Worm (Caenorhabditis elegans) whole organism, young adult: Measurements from ENCODE around the gene fbxb-17.

Source experiments
- Y95B8A.8 ChIP-seq: fragments of 200-800 bp; sonication (Bioruptor generic); IDR thresholded peaks from 2 replicates; pipeline ENCODE4 v1.3.6; 2022; ENCODE audit warnings: missing genetic modification reagents, missing genetic modification characterization, missing compliant biosample characterization
- athp-1 ChIP-seq: sonication (generic microtip); optimal IDR thresholded peaks from 2 replicates; lab custom pipeline; 2017; ENCODE audit warnings: mild to moderate bottlenecking, missing genetic modification characterization, missing compliant biosample characterization
- attf-6 ChIP-seq: fragments of 200-800 bp; sonication (Bioruptor generic); IDR thresholded peaks from 2 replicates; pipeline ENCODE4 v1.3.6; 2022; ENCODE audit warnings: missing genetic modification reagents, missing genetic modification characterization, missing compliant biosample characterization
- let-607 ChIP-seq, 2 experiments: fragments of 200-800 bp in 1 of 2; sonication (Bioruptor generic) in 1 of 2; sonication (generic microtip) in 1 of 2; optimal IDR thresholded peaks; 2 replicates each; lab custom pipeline; 2016 to 2018; ENCODE audit warnings: mild to moderate bottlenecking in 2 of 2, missing compliant biosample characterization in 2 of 2, missing genetic modification characterization in 2 of 2, moderate library complexity in 2 of 2, missing genotype in 1 of 2
- pha-4 ChIP-seq: fragments of 150-350 bp; sonication (generic microtip); optimal IDR thresholded peaks from 2 replicates; lab custom pipeline; 2014; ENCODE audit warnings: missing biosample characterization, missing genetic modification reagents, missing genetic modification characterization
- sptf-2 ChIP-seq: fragments of 200-800 bp; sonication (Bioruptor generic); optimal IDR thresholded peaks from 2 replicates; lab custom pipeline; 2018; ENCODE audit warnings: mild to moderate bottlenecking, missing genetic modification characterization, missing compliant biosample characterization
- unc-62 ChIP-seq: fragments of 150-350 bp; optimal IDR thresholded peaks from 2 replicates; lab custom pipeline; 2014; ENCODE audit warnings: missing biosample characterization, missing genetic modification reagents, missing genetic modification characterization

ce11 chrII:1695861-1696260 lies 19.7 kb downstream of the fbxb-17 start, which contains the start of gene F58E1.13:
- no peak for TF ChIP-seq let-607 (tag; optimal IDR thresholded peaks at IDR 0.05; lab: Kevin White, UChicago)
- no peak for TF ChIP-seq pha-4 (tag; lab: Kevin White, UChicago)
- no peak for TF ChIP-seq attf-6 (GFP tag; lab: Robert Waterston, UW)
- no peak for TF ChIP-seq unc-62 (GFP tag; lab: Kevin White, UChicago)
- TF ChIP-seq Y95B8A.8 (GFP tag; lab: Robert Waterston, UW), result no peak
- no peak for TF ChIP-seq athp-1 (tag; lab: Kevin White, UChicago)
- no peak for TF ChIP-seq sptf-2 (GFP tag; lab: Kevin White, UChicago)
